Worm (Caenorhabditis elegans) whole organism, L4 larva: Measurements from ENCODE around the gene srh-169.
"Not testable (repeated sequence)": the region's sequence is repeated elsewhere in the genome, so short reads cannot be mapped to it uniquely, and the experiment has no call there.

Experiments used
- F26F4.8 ChIP-seq: fragments of 200-800 bp; sonication (Bioruptor generic); conservative IDR thresholded peaks from 2 replicates; pipeline ENCODE4 v1.3.6; 2022; ENCODE audit warnings: missing genetic modification characterization, missing compliant biosample characterization
- F49E8.2 ChIP-seq: sonication (generic microtip); optimal IDR thresholded peaks from 2 replicates; lab custom pipeline; 2016; ENCODE audit warnings: missing compliant biosample characterization, mild to moderate bottlenecking, missing genetic modification characterization, borderline replicate concordance
- T26A8.4 ChIP-seq: fragments of 200-800 bp; sonication (Bioruptor generic); IDR thresholded peaks from 2 replicates; pipeline ENCODE4 v1.3.6; 2022; ENCODE audit warnings: missing genetic modification characterization, missing compliant biosample characterization
- Y48G9A.11 ChIP-seq: fragments of 200-800 bp; sonication (Bioruptor generic); IDR thresholded peaks from 2 replicates; pipeline ENCODE4 v1.3.6; 2022; ENCODE audit warnings: missing genetic modification reagents, missing genetic modification characterization, missing compliant biosample characterization
- aha-1 ChIP-seq: fragments of 150-350 bp; peaks from one replicate; lab custom pipeline; 2014; ENCODE audit warnings: missing biosample characterization, missing genetic modification characterization
- aly-2 ChIP-seq: sonication (generic microtip); optimal IDR thresholded peaks from 2 replicates; lab custom pipeline; 2018; ENCODE audit warnings: missing biosample characterization, missing genetic modification characterization
- ama-1 ChIP-seq: fragments of 150-350 bp; optimal IDR thresholded peaks from 2 replicates; lab custom pipeline; 2014; ENCODE audit warnings: inconsistent platforms, mixed read lengths
- ceh-20 ChIP-seq: fragments of 200-800 bp; sonication (Bioruptor generic); IDR thresholded peaks from 2 replicates; pipeline ENCODE4 v1.3.6; 2022; ENCODE audit warnings: missing genetic modification reagents, missing genetic modification characterization, missing compliant biosample characterization
- ceh-28 ChIP-seq: fragments of 150-350 bp; optimal IDR thresholded peaks from 2 replicates; lab custom pipeline; 2014; ENCODE audit warnings: missing biosample characterization, missing genetic modification reagents, missing genetic modification characterization
- ceh-44 ChIP-seq: fragments of 200-800 bp; sonication (Bioruptor generic); IDR thresholded peaks from 2 replicates; pipeline ENCODE4 v1.3.6; 2022; ENCODE audit warnings: missing genetic modification reagents, missing genetic modification characterization, missing compliant biosample characterization
- ceh-82 ChIP-seq: sonication (generic microtip); optimal IDR thresholded peaks from 2 replicates; lab custom pipeline; 2017; ENCODE audit warnings: missing biosample characterization, missing genetic modification characterization
- ces-1 ChIP-seq: fragments of 150-350 bp; sonication (generic microtip); optimal IDR thresholded peaks from 4 replicates; lab custom pipeline; 2014; ENCODE audit warnings: missing biosample characterization, missing genetic modification reagents, missing genetic modification characterization
- ctbp-1 ChIP-seq: fragments of 200-800 bp; sonication (Bioruptor generic); IDR thresholded peaks from 2 replicates; pipeline ENCODE4 v1.3.6; 2022; ENCODE audit warnings: missing genetic modification reagents, missing genetic modification characterization, missing compliant biosample characterization
- daf-16 ChIP-seq, 3 experiments: sonication (generic microtip); optimal IDR thresholded peaks; 2 replicates each; lab custom pipeline; 2016 to 2017; ENCODE audit warnings: missing genetic modification characterization in 3 of 3, missing genetic modification reagents in 3 of 3, mild to moderate bottlenecking in 2 of 3, missing compliant biosample characterization in 2 of 3, missing biosample characterization in 1 of 3, moderate library complexity in 1 of 3
- daf-19 ChIP-seq: fragments of 200-800 bp; sonication (Bioruptor generic); conservative IDR thresholded peaks from 2 replicates; pipeline ENCODE4 v1.3.6; 2022; ENCODE audit warnings: missing genetic modification characterization, missing compliant biosample characterization
- dmd-6 ChIP-seq: fragments of 200-800 bp; sonication (Bioruptor generic); IDR thresholded peaks from 2 replicates; pipeline ENCODE4 v1.3.6; 2022; ENCODE audit warnings: missing genetic modification reagents, missing genetic modification characterization, missing compliant biosample characterization
- dmd-9 ChIP-seq: fragments of 200-800 bp; sonication (Bioruptor generic); IDR thresholded peaks from 2 replicates; pipeline ENCODE4 v1.3.6; 2022; ENCODE audit warnings: missing genetic modification reagents, missing genetic modification characterization, missing compliant biosample characterization
- egl-27 ChIP-seq: sonication (generic microtip); optimal IDR thresholded peaks from 3 replicates; lab custom pipeline; 2017; ENCODE audit warnings: missing biosample characterization, missing genetic modification reagents, missing genetic modification characterization
- egl-43 ChIP-seq: fragments of 200-800 bp; sonication (Bioruptor generic); IDR thresholded peaks from 2 replicates; pipeline ENCODE4 v1.3.6; 2022; ENCODE audit warnings: missing genetic modification reagents, missing genetic modification characterization, missing compliant biosample characterization
- hlh-30 ChIP-seq: sonication (generic microtip); optimal IDR thresholded peaks from 2 replicates; lab custom pipeline; 2017; ENCODE audit warnings: antibody characterized with exemption, mild to moderate bottlenecking, missing genetic modification characterization, missing compliant biosample characterization; ENCODE audit not compliant: insufficient read depth
- lin-1 ChIP-seq: fragments of 200-800 bp; sonication (Bioruptor generic); IDR thresholded peaks from 2 replicates; pipeline ENCODE4 v1.3.6; 2022; ENCODE audit warnings: missing genetic modification reagents, missing genetic modification characterization, missing compliant biosample characterization
- lin-15B ChIP-seq: fragments of 150-350 bp; sonication (generic microtip); optimal IDR thresholded peaks from 3 replicates; lab custom pipeline; 2014; ENCODE audit warnings: missing biosample characterization, missing genetic modification characterization
- lin-29 ChIP-seq: fragments of 200-800 bp; sonication (Bioruptor generic); IDR thresholded peaks from 2 replicates; pipeline ENCODE4 v1.3.6; 2022; ENCODE audit warnings: missing genetic modification reagents, missing genetic modification characterization, missing compliant biosample characterization
- lin-38 ChIP-seq: fragments of 200-800 bp; sonication (Bioruptor generic); IDR thresholded peaks from 2 replicates; pipeline ENCODE4 v1.3.6; 2022; ENCODE audit warnings: missing genetic modification reagents, missing genetic modification characterization, missing compliant biosample characterization
- lin-39 ChIP-seq: fragments of 150-350 bp; optimal IDR thresholded peaks from 2 replicates; lab custom pipeline; 2014; ENCODE audit warnings: missing biosample characterization, missing genetic modification reagents, missing genetic modification characterization
- lsy-2 ChIP-seq, 2 experiments: fragments of 150-350 bp in 1 of 2; sonication (generic microtip) in 1 of 2; optimal IDR thresholded peaks; 2 replicates each; lab custom pipeline; 2014 to 2017; ENCODE audit warnings: missing biosample characterization in 2 of 2, missing genetic modification characterization in 2 of 2
- madf-5 ChIP-seq, 2 experiments: fragments of 200-800 bp; sonication (Bioruptor generic); IDR thresholded peaks; 2 replicates each; pipeline ENCODE4 v1.3.6; 2022; ENCODE audit warnings: missing compliant biosample characterization in 2 of 2, missing genetic modification characterization in 2 of 2
- madf-9 ChIP-seq: fragments of 200-800 bp; sonication (Bioruptor generic); conservative IDR thresholded peaks from 2 replicates; pipeline ENCODE4 v1.3.6; 2022; ENCODE audit warnings: missing genetic modification reagents, missing genetic modification characterization, missing compliant biosample characterization
- mdl-1 ChIP-seq, 2 experiments: fragments of 150-350 bp in 1 of 2; sonication (generic microtip) in 1 of 2; optimal IDR thresholded peaks; 2 replicates each; lab custom pipeline; 2014 to 2017; ENCODE audit warnings: missing biosample characterization in 2 of 2, missing genetic modification characterization in 2 of 2
- nhr-10 ChIP-seq: fragments of 150-350 bp; optimal IDR thresholded peaks from 2 replicates; lab custom pipeline; 2014; ENCODE audit warnings: missing biosample characterization, missing genetic modification characterization
- nhr-28 ChIP-seq: fragments of 150-350 bp; optimal IDR thresholded peaks from 2 replicates; lab custom pipeline; 2014; ENCODE audit warnings: missing biosample characterization, missing genetic modification characterization
- nhr-41 ChIP-seq: fragments of 200-800 bp; sonication (Bioruptor generic); IDR thresholded peaks from 2 replicates; pipeline ENCODE4 v1.3.6; 2022; ENCODE audit warnings: missing genetic modification reagents, missing genetic modification characterization, missing compliant biosample characterization
- nhr-42 ChIP-seq: fragments of 200-800 bp; sonication (Bioruptor generic); IDR thresholded peaks from 2 replicates; pipeline ENCODE4 v1.3.6; 2022; ENCODE audit warnings: missing genetic modification characterization, missing compliant biosample characterization
- nhr-76 ChIP-seq: fragments of 150-350 bp; optimal IDR thresholded peaks from 2 replicates; lab custom pipeline; 2014; ENCODE audit warnings: missing biosample characterization, missing genetic modification characterization
- pha-4 ChIP-seq, 2 experiments: fragments of 150-350 bp in 1 of 2; fragments of 200-800 bp in 1 of 2; sonication (Bioruptor generic) in 1 of 2; IDR thresholded peaks in 1 of 2; optimal IDR thresholded peaks in 1 of 2; 2 replicates each; pipeline versions ENCODE4 v1.3.6 to Lab custom; 2014 to 2022; ENCODE audit warnings: missing genetic modification characterization in 2 of 2, missing genetic modification reagents in 2 of 2, missing biosample characterization in 1 of 2, missing compliant biosample characterization in 1 of 2
- pqm-1 ChIP-seq: sonication (generic microtip); optimal IDR thresholded peaks from 2 replicates; lab custom pipeline; 2017; ENCODE audit warnings: missing biosample characterization, missing genetic modification characterization
- rbr-2 ChIP-seq: sonication (generic microtip); optimal IDR thresholded peaks from 2 replicates; lab custom pipeline; 2016; ENCODE audit warnings: missing genotype, missing genetic modification characterization, missing compliant biosample characterization
- snpc-1.2 ChIP-seq: fragments of 200-800 bp; sonication (Bioruptor generic); IDR thresholded peaks from 2 replicates; pipeline ENCODE4 v1.3.6; 2022; ENCODE audit warnings: missing genetic modification reagents, missing genetic modification characterization, missing compliant biosample characterization
- unc-62 ChIP-seq, 3 experiments: fragments of 150-350 bp in 1 of 3; sonication (generic microtip); optimal IDR thresholded peaks in 2 of 3; peaks in 1 of 3; 1 replicate in 1 of 3; 2 replicates in 2 of 3; lab custom pipeline; 2014 to 2017; ENCODE audit warnings: missing biosample characterization in 3 of 3, missing genetic modification characterization in 3 of 3, missing genetic modification reagents in 3 of 3, missing genotype in 1 of 3
- vab-7 ChIP-seq: fragments of 200-800 bp; sonication (Bioruptor generic); IDR thresholded peaks from 2 replicates; pipeline ENCODE4 v1.3.6; 2022; ENCODE audit warnings: missing genetic modification reagents, missing genetic modification characterization, missing compliant biosample characterization

The srh-169 gene

ce11 chrV:4043632-4044031 lies 4.0 kb upstream of the srh-169 start, which contains the start of gene phat-3 (continued):
- TF ChIP-seq F26F4.8 (GFP tag; lab: Robert Waterston, UW) (no peak), lin-1 (GFP tag; lab: Robert Waterston, UW) (no peak), pqm-1 (no peak), dmd-6 (no peak)

- TF ChIP-seq lin-39 (tag; lab: Kevin White, UChicago) (no peak), egl-27 (tag; lab: Kevin White, UChicago) (no peak), mdl-1 (tag; optimal IDR thresholded peaks at IDR 0.05; lab: Kevin White, UChicago) (no peak), Y48G9A.11 (GFP tag; lab: Robert Waterston, UW) (no peak), dmd-6 (no peak), ceh-82 (tag; lab: Kevin White, UChicago) (no peak), ceh-28 (tag; lab: Kevin White, UChicago) (no peak), daf-19 (GFP tag; lab: Robert Waterston, UW) (no peak), aly-2 (tag; lab: Kevin White, UChicago) (no peak), lsy-2 (tag; optimal IDR thresholded peaks at IDR 0.05; lab: Kevin White, UChicago) (no peak), ama-1 (no peak), egl-43 (GFP tag; lab: Robert Waterston, UW) (no peak), snpc-1.2 (GFP tag; lab: Robert Waterston, UW) (no peak), aha-1 (tag; lab: Kevin White, UChicago) (no peak), madf-5 (GFP tag; IDR thresholded peaks at IDR 0.05; lab: Robert Waterston, UW) (no peak), hlh-30 (tag; lab: Kevin White, UChicago) (no peak)
These were observed 1.5 kb upstream of the srh-169 start, which contains the start of gene phat-7 for ce11 chrV:4046122-4046521. Gene phat-7 (plus strand): TSS chrV:4046422.

ce11 chrV:4055025-4055424 lies 7.4 kb downstream of the srh-169 start, which contains the start of gene djr-1.2:
Gene djr-1.2 (minus strand): TSS chrV:4055125.
- no peak for TF ChIP-seq lin-15B (tag; lab: Kevin White, UChicago)
- no peak for TF ChIP-seq vab-7
- no peak for TF ChIP-seq nhr-28 (tag; lab: Kevin White, UChicago)
- TF ChIP-seq nhr-41 (GFP tag; lab: Robert Waterston, UW): no peak
- TF ChIP-seq nhr-76 (tag; lab: Kevin White, UChicago): no peak
- TF ChIP-seq lin-39 (tag; lab: Kevin White, UChicago): no peak
- TF ChIP-seq T26A8.4 (GFP tag; lab: Robert Waterston, UW): no peak
- TF ChIP-seq ctbp-1 (GFP tag; lab: Robert Waterston, UW): no peak
- TF ChIP-seq F49E8.2 (tag; lab: Kevin White, UChicago): no peak
- no peak for TF ChIP-seq ces-1 (GFP tag; lab: Kevin White, UChicago)
- TF ChIP-seq daf-16 (GFP tag; optimal IDR thresholded peaks at IDR 0.05; lab: Kevin White, UChicago): no peak
- no peak for TF ChIP-seq daf-16 (tag; optimal IDR thresholded peaks at IDR 0.05; lab: Kevin White, UChicago)

- TF ChIP-seq unc-62 (GFP tag; optimal IDR thresholded peaks at IDR 0.05 in 1 of 2; lab: Kevin White, UChicago): peak in 1 of 2 experiments; percentile 93
- TF ChIP-seq unc-62 (tag; optimal IDR thresholded peaks at IDR 0.05; lab: Kevin White, UChicago): no peak
- TF ChIP-seq nhr-10 (tag; lab: Kevin White, UChicago): no peak
These were observed 8.6 kb downstream of the srh-169 start for ce11 chrV:4056203-4056602.

- peak; percentile 70 for TF ChIP-seq dmd-6
- TF ChIP-seq snpc-1.2 (GFP tag; lab: Robert Waterston, UW): peak; percentile 38; the same call in 1 of the 2 replicates
- TF ChIP-seq vab-7: peak; percentile 63
- TF ChIP-seq ceh-44 (GFP tag; lab: Robert Waterston, UW): peak; percentile 39; the same call in 1 of the 2 replicates
- TF ChIP-seq ctbp-1 (GFP tag; lab: Robert Waterston, UW): peak; percentile 87; the same call in 1 of the 2 replicates
- TF ChIP-seq pha-4 (GFP tag; IDR thresholded peaks at IDR 0.05; lab: Robert Waterston, UW): peak; percentile 61; the same call in 1 of the 2 replicates
- not testable (repeated sequence) for TF ChIP-seq pha-4 (tag; optimal IDR thresholded peaks at IDR 0.05; lab: Kevin White, UChicago)
- peak; percentile 33; the same call in 1 of the 2 replicates for TF ChIP-seq madf-9 (GFP tag; lab: Robert Waterston, UW)
- TF ChIP-seq nhr-42: peak; percentile 86
- TF ChIP-seq lsy-2 (tag; optimal IDR thresholded peaks at IDR 0.05; lab: Kevin White, UChicago): peak in 1 of 2 experiments; percentile 0
- peak; percentile 81; the same call in 1 of the 2 replicates for TF ChIP-seq ceh-20
- TF ChIP-seq rbr-2 (tag; lab: Kevin White, UChicago): peak; percentile 40
- peak; percentile 77; the same call in 1 of the 2 replicates for TF ChIP-seq lin-29 (GFP tag; lab: Robert Waterston, UW)
- TF ChIP-seq dmd-9 (GFP tag; lab: Robert Waterston, UW): 0 out of 2 replicates have a peak, but pooled peaks have one; percentile 39
- peak; percentile 98 for TF ChIP-seq lin-38 (GFP tag; lab: Robert Waterston, UW)
These were observed 16.0 kb downstream of the srh-169 start for ce11 chrV:4063559-4064164.
